Worm (Caenorhabditis elegans): ENCODE results near the gene F02D10.3.

F02D10.3 gene

ce11 chrX:13443283-13443682, 19.1 kb downstream of the F02D10.3 start:
- TF ChIP-seq rnt-1 (tag; optimal IDR thresholded peaks at IDR 0.05) (no peak), unc-3 (GFP tag; conservative IDR thresholded peaks at IDR 0.05) (no peak), unc-3 (tag; optimal IDR thresholded peaks at IDR 0.05) (no peak), unc-42 (tag; optimal IDR thresholded peaks at IDR 0.05) (no peak), C08G9.2 (tag; optimal IDR thresholded peaks at IDR 0.05) (no peak), hlh-8 (tag; optimal IDR thresholded peaks at IDR 0.05) (no peak), T23F11.4 (GFP tag; optimal IDR thresholded peaks at IDR 0.05) (no peak), fax-1 (tag; optimal IDR thresholded peaks at IDR 0.05) (no peak), zip-5 (tag; optimal IDR thresholded peaks at IDR 0.05) (no peak), Y22D7AL.16 (tag; optimal IDR thresholded peaks at IDR 0.05) (no peak), lin-11 (tag; optimal IDR thresholded peaks at IDR 0.05) (no peak), ceh-6 (GFP tag; optimal IDR thresholded peaks at IDR 0.05) (no peak), fkh-6 (tag; optimal IDR thresholded peaks at IDR 0.05) (no peak), che-1 (tag; optimal IDR thresholded peaks at IDR 0.05) (no peak), elt-4 (tag; optimal IDR thresholded peaks at IDR 0.05) (no peak), ceh-24 (tag; optimal IDR thresholded peaks at IDR 0.05) (no peak), dmd-4 (tag; optimal IDR thresholded peaks at IDR 0.05; ENCODE audit: borderline replicate concordance) (no peak), K02D7.2 (tag; optimal IDR thresholded peaks at IDR 0.05) (no peak), sox-2 (GFP tag; IDR thresholded peaks at IDR 0.05) (no peak), ceh-19 (GFP tag; optimal IDR thresholded peaks at IDR 0.05) (no peak), pha-2 (tag; optimal IDR thresholded peaks at IDR 0.05) (no peak)

ce11 chrX:13442446-13442845, 20.0 kb downstream of the F02D10.3 start:
- TF ChIP-seq Y22D7AL.16 (tag; optimal IDR thresholded peaks at IDR 0.05) (no peak), che-1 (tag; optimal IDR thresholded peaks at IDR 0.05) (peak; percentile 28), unc-3 (GFP tag; conservative IDR thresholded peaks at IDR 0.05) (0 out of 2 replicates have a peak, but pooled peaks have one; percentile 23), unc-3 (tag; optimal IDR thresholded peaks at IDR 0.05) (no peak), K02D7.2 (tag; optimal IDR thresholded peaks at IDR 0.05) (no peak), sdc-2 (tag; optimal IDR thresholded peaks at IDR 0.05) (peak; percentile 97), syd-9 (tag; optimal IDR thresholded peaks at IDR 0.05) (peak; percentile 16), unc-86 (tag; optimal IDR thresholded peaks at IDR 0.05) (no peak), ceh-31 (tag; optimal IDR thresholded peaks at IDR 0.05) (peak; percentile 37), ceh-18 (tag; optimal IDR thresholded peaks at IDR 0.05) (peak; percentile 4), ceh-34 (tag; optimal IDR thresholded peaks at IDR 0.05) (peak; percentile 17), ref-2 (tag; optimal IDR thresholded peaks at IDR 0.05) (peak; percentile 40), elt-2 (tag; optimal IDR thresholded peaks at IDR 0.05) (peak; percentile 21), dmd-4 (tag; optimal IDR thresholded peaks at IDR 0.05; ENCODE audit: borderline replicate concordance) (peak; percentile 10), rnt-1 (tag; optimal IDR thresholded peaks at IDR 0.05) (peak; percentile 37), hlh-30 (tag; optimal IDR thresholded peaks at IDR 0.05; ENCODE audit: insufficient read depth) (peak; percentile 11), unc-55 (GFP tag; optimal IDR thresholded peaks at IDR 0.05) (no peak), ceh-6 (GFP tag; optimal IDR thresholded peaks at IDR 0.05) (peak; percentile 3), hlh-13 (GFP tag; optimal IDR thresholded peaks at IDR 0.05) (no peak), ahr-1 (tag; optimal IDR thresholded peaks at IDR 0.05) (no peak), tbx-2 (tag; optimal IDR thresholded peaks at IDR 0.05) (peak; percentile 3), dve-1 (tag; optimal IDR thresholded peaks at IDR 0.05) (no peak)

ce11 chrX:13435790-13436472, 26.5 kb downstream of the F02D10.3 start, which contains the start of gene jmjd-3.3:
TSS of gene jmjd-3.3 (plus strand) at chrX:13436422.
- TF ChIP-seq nfya-1 (tag; optimal IDR thresholded peaks at IDR 0.05), result no peak
- no peak for TF ChIP-seq unc-55 (GFP tag; optimal IDR thresholded peaks at IDR 0.05)
- TF ChIP-seq pat-9 (tag; optimal IDR thresholded peaks at IDR 0.05), result no peak
- TF ChIP-seq C38D4.7 (GFP tag; optimal IDR thresholded peaks at IDR 0.05), result no peak
- TF ChIP-seq hlh-13 (GFP tag; optimal IDR thresholded peaks at IDR 0.05), result no peak
- TF ChIP-seq hlh-15 (tag; optimal IDR thresholded peaks at IDR 0.05), result no peak
- no peak for TF ChIP-seq dmd-4 (tag; optimal IDR thresholded peaks at IDR 0.05; ENCODE audit: borderline replicate concordance)
